Worm (Caenorhabditis elegans) whole organism, mixed stage, embryonic: ENCODE measurements around the gene K02D10.4.

Experiments used
- M03D4.4 ChIP-seq: sonication (generic microtip); optimal IDR thresholded peaks from 2 replicates; lab custom pipeline; 2017; ENCODE audit warnings: mild to moderate bottlenecking, missing genetic modification characterization, missing compliant biosample characterization
- bed-3 ChIP-seq: fragments of 200-800 bp; sonication (Bioruptor generic); optimal IDR thresholded peaks from 3 replicates; lab custom pipeline; 2018; ENCODE audit warnings: mild to moderate bottlenecking, missing genetic modification characterization, moderate library complexity, missing compliant biosample characterization
- ceh-39 ChIP-seq: fragments of 150-350 bp; optimal IDR thresholded peaks from 2 replicates; lab custom pipeline; 2014; ENCODE audit warnings: missing biosample characterization, missing genetic modification characterization
- ceh-83 ChIP-seq: fragments of 200-800 bp; sonication (Bioruptor generic); optimal IDR thresholded peaks from 2 replicates; lab custom pipeline; 2018; ENCODE audit warnings: mild to moderate bottlenecking, missing genetic modification characterization, missing compliant biosample characterization
- ces-1 ChIP-seq: fragments of 150-350 bp; optimal IDR thresholded peaks from 2 replicates; lab custom pipeline; 2014; ENCODE audit warnings: missing biosample characterization, missing genetic modification reagents, missing genetic modification characterization
- cnd-1 ChIP-seq: fragments of 200-800 bp; sonication (Bioruptor generic); optimal IDR thresholded peaks from 2 replicates; lab custom pipeline; 2018; ENCODE audit warnings: mild to moderate bottlenecking, missing genetic modification characterization, missing compliant biosample characterization
- drap-1 ChIP-seq: fragments of 200-800 bp; sonication (Bioruptor generic); optimal IDR thresholded peaks from 3 replicates; lab custom pipeline; 2018; ENCODE audit warnings: mild to moderate bottlenecking, missing genetic modification characterization, missing compliant biosample characterization
- elt-1 ChIP-seq: sonication (generic microtip); optimal IDR thresholded peaks from 2 replicates; lab custom pipeline; 2017; ENCODE audit warnings: missing genetic modification characterization, mild to moderate bottlenecking, missing compliant biosample characterization, antibody characterized with exemption, moderate library complexity, borderline replicate concordance; ENCODE audit not compliant: insufficient read depth
- elt-3 ChIP-seq: fragments of 150-350 bp; optimal IDR thresholded peaks from 2 replicates; lab custom pipeline; 2014; ENCODE audit warnings: missing biosample characterization, missing genetic modification characterization
- flh-1 ChIP-seq: fragments of 200-800 bp; sonication (Bioruptor generic); optimal IDR thresholded peaks from 2 replicates; lab custom pipeline; 2018; ENCODE audit warnings: mild to moderate bottlenecking, missing genetic modification characterization, moderate library complexity, missing compliant biosample characterization
- ham-2 ChIP-seq: fragments of 200-800 bp; sonication (Bioruptor generic); optimal IDR thresholded peaks from 2 replicates; lab custom pipeline; 2018; ENCODE audit warnings: mild to moderate bottlenecking, missing genetic modification characterization, missing compliant biosample characterization
- hlh-1 ChIP-seq: fragments of 150-350 bp; optimal IDR thresholded peaks from 2 replicates; lab custom pipeline; 2014; ENCODE audit warnings: missing biosample characterization, missing genetic modification reagents, missing genetic modification characterization
- lin-13 ChIP-seq: fragments of 150-350 bp; optimal IDR thresholded peaks from 2 replicates; lab custom pipeline; 2014; ENCODE audit warnings: missing biosample characterization, missing genetic modification characterization
- lin-32 ChIP-seq: fragments of 200-800 bp; sonication (Bioruptor generic); optimal IDR thresholded peaks from 2 replicates; lab custom pipeline; 2018; ENCODE audit warnings: mild to moderate bottlenecking, missing genetic modification characterization, missing compliant biosample characterization
- lsy-2 ChIP-seq: fragments of 150-350 bp; optimal IDR thresholded peaks from 2 replicates; lab custom pipeline; 2014; ENCODE audit warnings: missing biosample characterization, missing genetic modification characterization
- mab-5 ChIP-seq: fragments of 150-350 bp; optimal IDR thresholded peaks from 2 replicates; lab custom pipeline; 2014; ENCODE audit warnings: missing biosample characterization, missing genetic modification characterization
- mep-1 ChIP-seq: fragments of 150-350 bp; optimal IDR thresholded peaks from 2 replicates; lab custom pipeline; 2017; ENCODE audit warnings: missing biosample characterization, missing genetic modification reagents, missing genetic modification characterization, inconsistent platforms
- mls-2 ChIP-seq: sonication (generic microtip); optimal IDR thresholded peaks from 2 replicates; lab custom pipeline; 2016; ENCODE audit warnings: mild to moderate bottlenecking, missing genetic modification characterization, moderate library complexity, missing compliant biosample characterization
- nhr-2 ChIP-seq: fragments of 150-350 bp; optimal IDR thresholded peaks from 2 replicates; lab custom pipeline; 2014; ENCODE audit warnings: missing biosample characterization, missing genetic modification characterization
- nhr-28 ChIP-seq: fragments of 150-350 bp; optimal IDR thresholded peaks from 2 replicates; lab custom pipeline; 2014; ENCODE audit warnings: missing biosample characterization, missing genetic modification characterization
- nhr-76 ChIP-seq: sonication (generic microtip); optimal IDR thresholded peaks from 2 replicates; lab custom pipeline; 2017; ENCODE audit warnings: missing biosample characterization, missing genetic modification characterization
- pha-4 ChIP-seq: fragments of 150-350 bp; optimal IDR thresholded peaks from 2 replicates; lab custom pipeline; 2018; ENCODE audit warnings: missing biosample characterization, missing genetic modification reagents, missing genetic modification characterization
- sem-2 ChIP-seq: fragments of 200-800 bp; sonication (Bioruptor generic); optimal IDR thresholded peaks from 2 replicates; lab custom pipeline; 2018; ENCODE audit warnings: mild to moderate bottlenecking, missing genetic modification characterization, missing compliant biosample characterization
- snpc-4 ChIP-seq: fragments of 150-350 bp; optimal IDR thresholded peaks from 2 replicates; lab custom pipeline; 2014; ENCODE audit warnings: missing biosample characterization, missing genetic modification characterization
- tbx-8 ChIP-seq: fragments of 200-800 bp; sonication (Bioruptor generic); optimal IDR thresholded peaks from 2 replicates; lab custom pipeline; 2018; ENCODE audit warnings: mild to moderate bottlenecking, missing genetic modification characterization, moderate library complexity, missing compliant biosample characterization
- unc-120 ChIP-seq: sonication (generic microtip); optimal IDR thresholded peaks from 2 replicates; lab custom pipeline; 2017; ENCODE audit warnings: missing genetic modification characterization, missing compliant biosample characterization; ENCODE audit not compliant: poor library complexity, severe bottlenecking
- unc-39 ChIP-seq: fragments of 150-350 bp; optimal IDR thresholded peaks from 2 replicates; lab custom pipeline; 2014; ENCODE audit warnings: missing biosample characterization, missing genetic modification characterization
- unc-62 ChIP-seq: fragments of 150-350 bp; optimal IDR thresholded peaks from 2 replicates; lab custom pipeline; 2014; ENCODE audit warnings: missing biosample characterization, missing genetic modification reagents, missing genetic modification characterization
- zip-8 ChIP-seq: fragments of 150-350 bp; optimal IDR thresholded peaks from 2 replicates; lab custom pipeline; 2014; ENCODE audit warnings: missing biosample characterization, missing genetic modification characterization
- ztf-11 ChIP-seq: fragments of 150-350 bp; optimal IDR thresholded peaks from 2 replicates; lab custom pipeline; 2014; ENCODE audit warnings: missing biosample characterization, missing genetic modification characterization

K02D10.4 gene

ce11 chrIII:8766467-8766866 lies 13.3 kb downstream of the K02D10.4 start:
- TF ChIP-seq nhr-28 (tag; lab: Kevin White, UChicago) (no peak), hlh-1 (tag; lab: Kevin White, UChicago) (no peak), lin-13 (no peak), ztf-11 (tag; lab: Kevin White, UChicago) (no peak), nhr-2 (tag; lab: Kevin White, UChicago) (no peak), sem-2 (GFP tag; lab: Kevin White, UChicago) (no peak), ceh-83 (GFP tag; lab: Kevin White, UChicago) (no peak), pha-4 (tag; lab: Kevin White, UChicago) (no peak), mep-1 (no peak), ces-1 (GFP tag; lab: Kevin White, UChicago) (no peak), cnd-1 (no peak), mab-5 (tag; lab: Kevin White, UChicago) (no peak)

- TF ChIP-seq lsy-2 (tag; lab: Kevin White, UChicago) (no peak), pha-4 (tag; lab: Kevin White, UChicago) (no peak), snpc-4 (tag; lab: Kevin White, UChicago) (no peak), M03D4.4 (tag; lab: Kevin White, UChicago) (no peak), ceh-39 (tag; lab: Kevin White, UChicago) (no peak), mab-5 (tag; lab: Kevin White, UChicago) (no peak), lin-13 (no peak), ztf-11 (tag; lab: Kevin White, UChicago) (no peak), drap-1 (GFP tag; lab: Kevin White, UChicago) (no peak)
Measured at ce11 chrIII:8765030-8765429, 14.8 kb downstream of the K02D10.4 start.

- TF ChIP-seq nhr-76 (tag; lab: Kevin White, UChicago) = no peak
- TF ChIP-seq lsy-2 (tag; lab: Kevin White, UChicago) = no peak
- TF ChIP-seq unc-120 (tag; lab: Kevin White, UChicago) = no peak
- no peak for TF ChIP-seq elt-3 (tag; lab: Kevin White, UChicago)
- TF ChIP-seq unc-62 (GFP tag; lab: Kevin White, UChicago) = no peak
- no peak for TF ChIP-seq unc-39
- no peak for TF ChIP-seq hlh-1 (tag; lab: Kevin White, UChicago)
Measured at ce11 chrIII:8763111-8763510, 16.7 kb downstream of the K02D10.4 start.

- no peak for TF ChIP-seq M03D4.4 (tag; lab: Kevin White, UChicago)
- no peak for TF ChIP-seq nhr-76 (tag; lab: Kevin White, UChicago)
- no peak for TF ChIP-seq mep-1
- no peak for TF ChIP-seq nhr-28 (tag; lab: Kevin White, UChicago)
- no peak for TF ChIP-seq ces-1 (GFP tag; lab: Kevin White, UChicago)
- TF ChIP-seq pha-4 (tag; lab: Kevin White, UChicago) = no peak
- TF ChIP-seq unc-39 = no peak
- no peak for TF ChIP-seq unc-62 (GFP tag; lab: Kevin White, UChicago)
- TF ChIP-seq ham-2 = no peak
- no peak for TF ChIP-seq zip-8 (tag; lab: Kevin White, UChicago)
- no peak for TF ChIP-seq sem-2 (GFP tag; lab: Kevin White, UChicago)
- no peak for TF ChIP-seq ztf-11 (tag; lab: Kevin White, UChicago)
- TF ChIP-seq, all 35 proteins: peak for 0
Measured at ce11 chrIII:8762016-8762415, 17.8 kb downstream of the K02D10.4 start.

ce11 chrIII:8761040-8761654 lies 18.7 kb downstream of the K02D10.4 start, which contains the start of gene aak-1:
Gene aak-1 (minus strand): TSS chrIII:8761090.
- TF ChIP-seq nhr-2 (tag; lab: Kevin White, UChicago) (no peak), zip-8 (tag; lab: Kevin White, UChicago) (no peak), cnd-1 (no peak), drap-1 (GFP tag; lab: Kevin White, UChicago) (no peak), tbx-8 (no peak), nhr-28 (tag; lab: Kevin White, UChicago) (no peak), elt-1 (no peak), lin-32 (GFP tag; lab: Kevin White, UChicago) (no peak), lsy-2 (tag; lab: Kevin White, UChicago) (no peak), elt-3 (tag; lab: Kevin White, UChicago) (no peak), hlh-1 (tag; lab: Kevin White, UChicago) (no peak), bed-3 (GFP tag; lab: Kevin White, UChicago) (no peak), mls-2 (tag; lab: Kevin White, UChicago) (no peak), mep-1 (no peak), flh-1 (no peak)
